Worm (Caenorhabditis elegans) whole organism, L4 larva: ENCODE data around the gene lpl-1.

Experiments used
- T20F7.1 ChIP-seq: fragments of 200-800 bp; sonication (Bioruptor generic); optimal IDR thresholded peaks from 2 replicates; lab custom pipeline; 2018; ENCODE audit warnings: mild to moderate bottlenecking, missing genetic modification characterization, missing compliant biosample characterization
- Y75B8A.6 ChIP-seq: fragments of 200-800 bp; sonication (Bioruptor generic); IDR thresholded peaks from 2 replicates; pipeline ENCODE4 v1.3.6; 2022; ENCODE audit warnings: missing genetic modification reagents, missing genetic modification characterization, missing compliant biosample characterization
- ZK337.2 ChIP-seq: fragments of 200-800 bp; sonication (Bioruptor generic); IDR thresholded peaks from 2 replicates; pipeline ENCODE4 v1.3.6; 2022; ENCODE audit warnings: missing genetic modification reagents, missing genetic modification characterization, missing compliant biosample characterization
- aha-1 ChIP-seq: fragments of 150-350 bp; peaks from one replicate; lab custom pipeline; 2014; ENCODE audit warnings: missing biosample characterization, missing genetic modification characterization
- aly-2 ChIP-seq: sonication (generic microtip); optimal IDR thresholded peaks from 2 replicates; lab custom pipeline; 2018; ENCODE audit warnings: missing biosample characterization, missing genetic modification characterization
- arid-1 ChIP-seq: fragments of 200-800 bp; sonication (Bioruptor generic); conservative IDR thresholded peaks from 2 replicates; pipeline ENCODE4 v1.3.6; 2022; ENCODE audit warnings: missing genetic modification reagents, missing genetic modification characterization, missing compliant biosample characterization
- ceh-28 ChIP-seq: fragments of 150-350 bp; optimal IDR thresholded peaks from 2 replicates; lab custom pipeline; 2014; ENCODE audit warnings: missing biosample characterization, missing genetic modification reagents, missing genetic modification characterization
- cey-2 ChIP-seq: sonication (generic microtip); optimal IDR thresholded peaks from 3 replicates; lab custom pipeline; 2017; ENCODE audit warnings: missing genetic modification characterization, mild to moderate bottlenecking, missing compliant biosample characterization, antibody characterized with exemption, borderline replicate concordance; ENCODE audit not compliant: insufficient read depth
- ctbp-1 ChIP-seq: fragments of 200-800 bp; sonication (Bioruptor generic); IDR thresholded peaks from 2 replicates; pipeline ENCODE4 v1.3.6; 2022; ENCODE audit warnings: missing genetic modification reagents, missing genetic modification characterization, missing compliant biosample characterization
- daf-16 ChIP-seq, 3 experiments: sonication (generic microtip); optimal IDR thresholded peaks; 2 replicates each; lab custom pipeline; 2016 to 2017; ENCODE audit warnings: missing genetic modification characterization in 3 of 3, missing genetic modification reagents in 3 of 3, mild to moderate bottlenecking in 2 of 3, missing compliant biosample characterization in 2 of 3, missing biosample characterization in 1 of 3, moderate library complexity in 1 of 3
- daf-8 ChIP-seq: fragments of 200-800 bp; sonication (Bioruptor generic); IDR thresholded peaks from 2 replicates; pipeline ENCODE4 v1.3.6; 2022; ENCODE audit warnings: missing genetic modification characterization, missing compliant biosample characterization
- dmd-6 ChIP-seq: fragments of 200-800 bp; sonication (Bioruptor generic); IDR thresholded peaks from 2 replicates; pipeline ENCODE4 v1.3.6; 2022; ENCODE audit warnings: missing genetic modification reagents, missing genetic modification characterization, missing compliant biosample characterization
- dmd-8 ChIP-seq: fragments of 200-800 bp; sonication (Bioruptor generic); IDR thresholded peaks from 2 replicates; pipeline ENCODE4 v1.3.6; 2022; ENCODE audit warnings: missing genetic modification characterization, missing compliant biosample characterization
- dve-1 ChIP-seq: sonication (generic microtip); optimal IDR thresholded peaks from 2 replicates; lab custom pipeline; 2017; ENCODE audit warnings: antibody characterized with exemption, mild to moderate bottlenecking, missing genetic modification characterization, missing compliant biosample characterization; ENCODE audit not compliant: insufficient read depth
- egl-43 ChIP-seq: fragments of 200-800 bp; sonication (Bioruptor generic); IDR thresholded peaks from 2 replicates; pipeline ENCODE4 v1.3.6; 2022; ENCODE audit warnings: missing genetic modification reagents, missing genetic modification characterization, missing compliant biosample characterization
- fos-1 ChIP-seq: fragments of 150-350 bp; optimal IDR thresholded peaks from 2 replicates; lab custom pipeline; 2014; ENCODE audit warnings: missing biosample characterization, missing genetic modification characterization
- hlh-11 ChIP-seq: fragments of 200-800 bp; sonication (Bioruptor generic); optimal IDR thresholded peaks from 2 replicates; lab custom pipeline; 2018; ENCODE audit warnings: mild to moderate bottlenecking, missing genetic modification characterization, missing compliant biosample characterization
- jun-1 ChIP-seq: fragments of 150-350 bp; optimal IDR thresholded peaks from 2 replicates; lab custom pipeline; 2014; ENCODE audit warnings: missing biosample characterization, missing genetic modification reagents, missing genetic modification characterization
- lin-1 ChIP-seq: fragments of 200-800 bp; sonication (Bioruptor generic); IDR thresholded peaks from 2 replicates; pipeline ENCODE4 v1.3.6; 2022; ENCODE audit warnings: missing genetic modification reagents, missing genetic modification characterization, missing compliant biosample characterization
- lin-15B ChIP-seq: fragments of 150-350 bp; sonication (generic microtip); optimal IDR thresholded peaks from 3 replicates; lab custom pipeline; 2014; ENCODE audit warnings: missing biosample characterization, missing genetic modification characterization
- madf-5 ChIP-seq, 2 experiments: fragments of 200-800 bp; sonication (Bioruptor generic); IDR thresholded peaks; 2 replicates each; pipeline ENCODE4 v1.3.6; 2022; ENCODE audit warnings: missing compliant biosample characterization in 2 of 2, missing genetic modification characterization in 2 of 2
- mes-2 ChIP-seq: sonication (generic microtip); optimal IDR thresholded peaks from 2 replicates; lab custom pipeline; 2016; ENCODE audit warnings: missing genotype, mild to moderate bottlenecking, missing genetic modification characterization, missing compliant biosample characterization; ENCODE audit not compliant: poor library complexity, severe bottlenecking
- nhr-237 ChIP-seq: sonication (generic microtip); optimal IDR thresholded peaks from 2 replicates; lab custom pipeline; 2017; ENCODE audit warnings: missing biosample characterization, missing genetic modification characterization
- nhr-25 ChIP-seq: sonication (generic microtip); optimal IDR thresholded peaks from 2 replicates; lab custom pipeline; 2017; ENCODE audit warnings: missing genetic modification characterization, mild to moderate bottlenecking, missing compliant biosample characterization, antibody characterized with exemption, moderate library complexity, borderline replicate concordance; ENCODE audit not compliant: insufficient read depth
- nhr-42 ChIP-seq: fragments of 200-800 bp; sonication (Bioruptor generic); IDR thresholded peaks from 2 replicates; pipeline ENCODE4 v1.3.6; 2022; ENCODE audit warnings: missing genetic modification characterization, missing compliant biosample characterization
- nhr-48 ChIP-seq: sonication (generic microtip); optimal IDR thresholded peaks from 2 replicates; lab custom pipeline; 2016; ENCODE audit warnings: mild to moderate bottlenecking, missing genetic modification characterization, missing compliant biosample characterization
- nhr-76 ChIP-seq: fragments of 150-350 bp; optimal IDR thresholded peaks from 2 replicates; lab custom pipeline; 2014; ENCODE audit warnings: missing biosample characterization, missing genetic modification characterization
- pha-4 ChIP-seq, 2 experiments: fragments of 150-350 bp in 1 of 2; fragments of 200-800 bp in 1 of 2; sonication (Bioruptor generic) in 1 of 2; IDR thresholded peaks in 1 of 2; optimal IDR thresholded peaks in 1 of 2; 2 replicates each; pipeline versions ENCODE4 v1.3.6 to Lab custom; 2014 to 2022; ENCODE audit warnings: missing genetic modification characterization in 2 of 2, missing genetic modification reagents in 2 of 2, missing biosample characterization in 1 of 2, missing compliant biosample characterization in 1 of 2
- pqm-1 ChIP-seq: sonication (generic microtip); optimal IDR thresholded peaks from 2 replicates; lab custom pipeline; 2017; ENCODE audit warnings: missing biosample characterization, missing genetic modification characterization
- rbr-2 ChIP-seq: sonication (generic microtip); optimal IDR thresholded peaks from 2 replicates; lab custom pipeline; 2016; ENCODE audit warnings: missing genotype, missing genetic modification characterization, missing compliant biosample characterization
- set-16 ChIP-seq: fragments of 200-800 bp; sonication (Bioruptor generic); IDR thresholded peaks from 2 replicates; pipeline ENCODE4 v1.3.6; 2022; ENCODE audit warnings: missing genetic modification reagents, missing genetic modification characterization, missing compliant biosample characterization
- spr-1 ChIP-seq: sonication (generic microtip); optimal IDR thresholded peaks from 2 replicates; lab custom pipeline; 2016; ENCODE audit warnings: mild to moderate bottlenecking, missing genetic modification characterization, missing compliant biosample characterization
- unc-39 ChIP-seq: sonication (generic microtip); optimal IDR thresholded peaks from 2 replicates; lab custom pipeline; 2017; ENCODE audit warnings: missing biosample characterization, missing genetic modification characterization
- zag-1 ChIP-seq: fragments of 150-350 bp; optimal IDR thresholded peaks from 2 replicates; lab custom pipeline; 2014; ENCODE audit warnings: missing biosample characterization, missing genetic modification characterization
- zfp-2 ChIP-seq: sonication (generic microtip); optimal IDR thresholded peaks from 2 replicates; lab custom pipeline; 2016; ENCODE audit warnings: mild to moderate bottlenecking, missing genetic modification characterization, missing compliant biosample characterization
- zfp-3 ChIP-seq: fragments of 200-800 bp; sonication (Bioruptor generic); conservative IDR thresholded peaks from 2 replicates; pipeline ENCODE4 v1.3.6; 2022; ENCODE audit warnings: missing genetic modification reagents, missing genetic modification characterization, missing compliant biosample characterization

Gene lpl-1

ce11 chrIV:9074244-9074723 lies 19.5 kb downstream of the lpl-1 start, which contains the start of gene mppb-1 (continued):
- no peak for TF ChIP-seq nhr-48 (tag; lab: Kevin White, UChicago)
- peak; percentile 70; the same call in 1 of the 2 replicates for TF ChIP-seq zfp-3 (GFP tag; lab: Robert Waterston, UW)
- 0 out of 2 replicates have a peak, but pooled peaks have one; percentile 16 for TF ChIP-seq Y75B8A.6 (GFP tag; lab: Robert Waterston, UW)
- no peak for TF ChIP-seq ceh-28 (tag; lab: Kevin White, UChicago)
- TF ChIP-seq rbr-2 (tag; lab: Kevin White, UChicago), result peak; percentile 53
- no peak for TF ChIP-seq nhr-25 (tag; lab: Kevin White, UChicago)
- no peak for TF ChIP-seq zfp-2 (tag; lab: Kevin White, UChicago)
- peak; percentile 94 for TF ChIP-seq ZK337.2 (GFP tag; lab: Robert Waterston, UW)
- no peak for TF ChIP-seq nhr-237
- TF ChIP-seq lin-15B (tag; lab: Kevin White, UChicago), result no peak
- TF ChIP-seq, all 104 proteins: peak for 39

- TF ChIP-seq zag-1 (tag; lab: Kevin White, UChicago), result no peak
- TF ChIP-seq aha-1 (tag; lab: Kevin White, UChicago), result peak; percentile 40
- TF ChIP-seq nhr-48 (tag; lab: Kevin White, UChicago), result peak; percentile 9
- no peak for TF ChIP-seq daf-16 (GFP tag; optimal IDR thresholded peaks at IDR 0.05; lab: Kevin White, UChicago)
- peak; percentile 57 for TF ChIP-seq daf-16 (tag; optimal IDR thresholded peaks at IDR 0.05; lab: Kevin White, UChicago)
- peak; percentile 40 for TF ChIP-seq pqm-1 (tag; lab: Kevin White, UChicago)
- peak; percentile 57 for TF ChIP-seq hlh-11
- no peak for TF ChIP-seq Y75B8A.6 (GFP tag; lab: Robert Waterston, UW)
- peak; percentile 44; the same call in 1 of the 2 replicates for TF ChIP-seq dmd-6 (GFP tag; lab: Robert Waterston, UW)
- TF ChIP-seq T20F7.1 (GFP tag; lab: Kevin White, UChicago), result peak; percentile 24
- TF ChIP-seq dve-1, result peak; percentile 66
- no peak for TF ChIP-seq set-16
- TF ChIP-seq nhr-76, result no peak
- TF ChIP-seq, all 104 proteins: peak for 8
These were observed 23.6 kb downstream of the lpl-1 start for ce11 chrIV:9070188-9070587.

- no peak for TF ChIP-seq egl-43 (GFP tag; lab: Robert Waterston, UW)
- TF ChIP-seq arid-1, result no peak
- no peak for TF ChIP-seq fos-1 (tag; lab: Kevin White, UChicago)
- TF ChIP-seq jun-1 (tag; lab: Kevin White, UChicago), result no peak
- no peak for TF ChIP-seq daf-8 (GFP tag; lab: Robert Waterston, UW)
- no peak for TF ChIP-seq mes-2
- TF ChIP-seq Y75B8A.6 (GFP tag; lab: Robert Waterston, UW), result no peak
- no peak for TF ChIP-seq unc-39 (tag; lab: Kevin White, UChicago)
- TF ChIP-seq madf-5 (GFP tag; IDR thresholded peaks at IDR 0.05; lab: Robert Waterston, UW), result no peak
- no peak for TF ChIP-seq cey-2
- no peak for TF ChIP-seq ctbp-1
- TF ChIP-seq ceh-28 (tag; lab: Kevin White, UChicago), result no peak
- TF ChIP-seq nhr-48 (tag; lab: Kevin White, UChicago), result no peak
- no peak for TF ChIP-seq dmd-8 (GFP tag; lab: Robert Waterston, UW)
- TF ChIP-seq spr-1 (tag; lab: Kevin White, UChicago), result no peak
- no peak for TF ChIP-seq lin-1 (GFP tag; lab: Robert Waterston, UW)
- no peak for TF ChIP-seq nhr-42 (GFP tag; lab: Robert Waterston, UW)
- no peak for TF ChIP-seq pha-4 (GFP tag; IDR thresholded peaks at IDR 0.05; lab: Robert Waterston, UW)
- no peak for TF ChIP-seq pha-4 (tag; optimal IDR thresholded peaks at IDR 0.05; lab: Kevin White, UChicago)
- no peak for TF ChIP-seq aly-2 (tag; lab: Kevin White, UChicago)
These were observed 24.1 kb downstream of the lpl-1 start, which contains the start of gene nhr-11 for ce11 chrIV:9069703-9070102. nhr-11 (plus strand) TSS chrIV:9070003.
